Worm (Caenorhabditis elegans) whole organism, L4 larva: ENCODE data around the gene med-1.

Source experiments
- F10B5.3 ChIP-seq: sonication (generic microtip); optimal IDR thresholded peaks from 2 replicates; lab custom pipeline; 2016; ENCODE audit warnings: mild to moderate bottlenecking, missing genetic modification characterization, missing compliant biosample characterization
- F26F4.8 ChIP-seq: fragments of 200-800 bp; sonication (Bioruptor generic); conservative IDR thresholded peaks from 2 replicates; pipeline ENCODE4 v1.3.6; 2022; ENCODE audit warnings: missing genetic modification characterization, missing compliant biosample characterization
- F37D6.2 ChIP-seq: sonication (generic microtip); optimal IDR thresholded peaks from 2 replicates; lab custom pipeline; 2016; ENCODE audit warnings: mild to moderate bottlenecking, missing genetic modification characterization, missing compliant biosample characterization
- F49E8.2 ChIP-seq: sonication (generic microtip); optimal IDR thresholded peaks from 2 replicates; lab custom pipeline; 2016; ENCODE audit warnings: missing compliant biosample characterization, mild to moderate bottlenecking, missing genetic modification characterization, borderline replicate concordance
- R02D3.7 ChIP-seq: fragments of 150-350 bp; sonication (generic microtip); optimal IDR thresholded peaks from 3 replicates; lab custom pipeline; 2014; ENCODE audit warnings: missing biosample characterization, missing genetic modification characterization
- T20F7.1 ChIP-seq: fragments of 200-800 bp; sonication (Bioruptor generic); optimal IDR thresholded peaks from 2 replicates; lab custom pipeline; 2018; ENCODE audit warnings: mild to moderate bottlenecking, missing genetic modification characterization, missing compliant biosample characterization
- ZK337.2 ChIP-seq: fragments of 200-800 bp; sonication (Bioruptor generic); IDR thresholded peaks from 2 replicates; pipeline ENCODE4 v1.3.6; 2022; ENCODE audit warnings: missing genetic modification reagents, missing genetic modification characterization, missing compliant biosample characterization
- aly-2 ChIP-seq: sonication (generic microtip); optimal IDR thresholded peaks from 2 replicates; lab custom pipeline; 2018; ENCODE audit warnings: missing biosample characterization, missing genetic modification characterization
- attf-4 ChIP-seq: sonication (generic microtip); optimal IDR thresholded peaks from 3 replicates; lab custom pipeline; 2017; ENCODE audit warnings: missing biosample characterization, missing genetic modification characterization
- ceh-28 ChIP-seq: fragments of 150-350 bp; optimal IDR thresholded peaks from 2 replicates; lab custom pipeline; 2014; ENCODE audit warnings: missing biosample characterization, missing genetic modification reagents, missing genetic modification characterization
- ceh-32 ChIP-seq: sonication (generic microtip); optimal IDR thresholded peaks from 2 replicates; lab custom pipeline; 2016; ENCODE audit warnings: mild to moderate bottlenecking, missing genetic modification characterization, missing compliant biosample characterization; ENCODE audit not compliant: poor library complexity
- cey-2 ChIP-seq: sonication (generic microtip); optimal IDR thresholded peaks from 3 replicates; lab custom pipeline; 2017; ENCODE audit warnings: missing genetic modification characterization, mild to moderate bottlenecking, missing compliant biosample characterization, antibody characterized with exemption, borderline replicate concordance; ENCODE audit not compliant: insufficient read depth
- daf-12 ChIP-seq: fragments of 150-350 bp; optimal IDR thresholded peaks from 2 replicates; lab custom pipeline; 2014; ENCODE audit warnings: missing biosample characterization, missing genetic modification reagents, missing genetic modification characterization
- daf-16 ChIP-seq, 3 experiments: sonication (generic microtip); optimal IDR thresholded peaks; 2 replicates each; lab custom pipeline; 2016 to 2017; ENCODE audit warnings: missing genetic modification characterization in 3 of 3, missing genetic modification reagents in 3 of 3, mild to moderate bottlenecking in 2 of 3, missing compliant biosample characterization in 2 of 3, missing biosample characterization in 1 of 3, moderate library complexity in 1 of 3
- dmd-6 ChIP-seq: fragments of 200-800 bp; sonication (Bioruptor generic); IDR thresholded peaks from 2 replicates; pipeline ENCODE4 v1.3.6; 2022; ENCODE audit warnings: missing genetic modification reagents, missing genetic modification characterization, missing compliant biosample characterization
- dmd-8 ChIP-seq: fragments of 200-800 bp; sonication (Bioruptor generic); IDR thresholded peaks from 2 replicates; pipeline ENCODE4 v1.3.6; 2022; ENCODE audit warnings: missing genetic modification characterization, missing compliant biosample characterization
- dmd-9 ChIP-seq: fragments of 200-800 bp; sonication (Bioruptor generic); IDR thresholded peaks from 2 replicates; pipeline ENCODE4 v1.3.6; 2022; ENCODE audit warnings: missing genetic modification reagents, missing genetic modification characterization, missing compliant biosample characterization
- dve-1 ChIP-seq: sonication (generic microtip); optimal IDR thresholded peaks from 2 replicates; lab custom pipeline; 2017; ENCODE audit warnings: antibody characterized with exemption, mild to moderate bottlenecking, missing genetic modification characterization, missing compliant biosample characterization; ENCODE audit not compliant: insufficient read depth
- egl-43 ChIP-seq: fragments of 200-800 bp; sonication (Bioruptor generic); IDR thresholded peaks from 2 replicates; pipeline ENCODE4 v1.3.6; 2022; ENCODE audit warnings: missing genetic modification reagents, missing genetic modification characterization, missing compliant biosample characterization
- fkh-10 ChIP-seq: fragments of 150-350 bp; optimal IDR thresholded peaks from 2 replicates; lab custom pipeline; 2014; ENCODE audit warnings: missing biosample characterization, missing genetic modification reagents, missing genetic modification characterization
- hlh-11 ChIP-seq: fragments of 200-800 bp; sonication (Bioruptor generic); optimal IDR thresholded peaks from 2 replicates; lab custom pipeline; 2018; ENCODE audit warnings: mild to moderate bottlenecking, missing genetic modification characterization, missing compliant biosample characterization
- hlh-30 ChIP-seq: sonication (generic microtip); optimal IDR thresholded peaks from 2 replicates; lab custom pipeline; 2017; ENCODE audit warnings: antibody characterized with exemption, mild to moderate bottlenecking, missing genetic modification characterization, missing compliant biosample characterization; ENCODE audit not compliant: insufficient read depth
- jun-1 ChIP-seq: fragments of 150-350 bp; optimal IDR thresholded peaks from 2 replicates; lab custom pipeline; 2014; ENCODE audit warnings: missing biosample characterization, missing genetic modification reagents, missing genetic modification characterization
- lim-7 ChIP-seq: fragments of 200-800 bp; sonication (Bioruptor generic); IDR thresholded peaks from 2 replicates; pipeline ENCODE4 v1.3.6; 2022; ENCODE audit warnings: missing genetic modification characterization, missing compliant biosample characterization
- lin-29 ChIP-seq: fragments of 200-800 bp; sonication (Bioruptor generic); IDR thresholded peaks from 2 replicates; pipeline ENCODE4 v1.3.6; 2022; ENCODE audit warnings: missing genetic modification reagents, missing genetic modification characterization, missing compliant biosample characterization
- lir-3 ChIP-seq: sonication (generic microtip); optimal IDR thresholded peaks from 2 replicates; lab custom pipeline; 2016; ENCODE audit warnings: mild to moderate bottlenecking, missing genetic modification characterization, missing compliant biosample characterization
- mdl-1 ChIP-seq, 2 experiments: fragments of 150-350 bp in 1 of 2; sonication (generic microtip) in 1 of 2; optimal IDR thresholded peaks; 2 replicates each; lab custom pipeline; 2014 to 2017; ENCODE audit warnings: missing biosample characterization in 2 of 2, missing genetic modification characterization in 2 of 2
- mdt-29 ChIP-seq: fragments of 200-800 bp; sonication (Bioruptor generic); IDR thresholded peaks from 2 replicates; pipeline ENCODE4 v1.3.6; 2022; ENCODE audit warnings: missing genetic modification reagents, missing genetic modification characterization, missing compliant biosample characterization
- nhr-102 ChIP-seq: sonication (generic microtip); optimal IDR thresholded peaks from 2 replicates; lab custom pipeline; 2016; ENCODE audit warnings: mild to moderate bottlenecking, missing genetic modification characterization, moderate library complexity, missing compliant biosample characterization
- nhr-237 ChIP-seq: sonication (generic microtip); optimal IDR thresholded peaks from 2 replicates; lab custom pipeline; 2017; ENCODE audit warnings: missing biosample characterization, missing genetic modification characterization
- nhr-25 ChIP-seq: sonication (generic microtip); optimal IDR thresholded peaks from 2 replicates; lab custom pipeline; 2017; ENCODE audit warnings: missing genetic modification characterization, mild to moderate bottlenecking, missing compliant biosample characterization, antibody characterized with exemption, moderate library complexity, borderline replicate concordance; ENCODE audit not compliant: insufficient read depth
- nhr-28 ChIP-seq: fragments of 150-350 bp; optimal IDR thresholded peaks from 2 replicates; lab custom pipeline; 2014; ENCODE audit warnings: missing biosample characterization, missing genetic modification characterization
- nhr-77 ChIP-seq: fragments of 150-350 bp; optimal IDR thresholded peaks from 2 replicates; lab custom pipeline; 2014; ENCODE audit warnings: missing biosample characterization, missing genetic modification characterization
- php-3 ChIP-seq: fragments of 200-800 bp; sonication (Bioruptor generic); IDR thresholded peaks from 2 replicates; pipeline ENCODE4 v1.3.6; 2022; ENCODE audit warnings: missing genetic modification reagents, missing genetic modification characterization, missing compliant biosample characterization
- pqm-1 ChIP-seq: sonication (generic microtip); optimal IDR thresholded peaks from 2 replicates; lab custom pipeline; 2017; ENCODE audit warnings: missing biosample characterization, missing genetic modification characterization
- rbr-2 ChIP-seq: sonication (generic microtip); optimal IDR thresholded peaks from 2 replicates; lab custom pipeline; 2016; ENCODE audit warnings: missing genotype, missing genetic modification characterization, missing compliant biosample characterization
- saeg-2 ChIP-seq: fragments of 200-800 bp; sonication (Bioruptor generic); IDR thresholded peaks from 2 replicates; pipeline ENCODE4 v1.3.6; 2022; ENCODE audit warnings: missing genetic modification reagents, missing genetic modification characterization, missing compliant biosample characterization
- sdz-12 ChIP-seq: fragments of 200-800 bp; sonication (Bioruptor generic); optimal IDR thresholded peaks from 2 replicates; lab custom pipeline; 2018; ENCODE audit warnings: mild to moderate bottlenecking, missing genetic modification characterization, missing compliant biosample characterization
- set-16 ChIP-seq: fragments of 200-800 bp; sonication (Bioruptor generic); IDR thresholded peaks from 2 replicates; pipeline ENCODE4 v1.3.6; 2022; ENCODE audit warnings: missing genetic modification reagents, missing genetic modification characterization, missing compliant biosample characterization
- skn-1 ChIP-seq: fragments of 150-350 bp; optimal IDR thresholded peaks from 2 replicates; lab custom pipeline; 2014; ENCODE audit warnings: missing biosample characterization, missing genetic modification characterization
- snpc-1.2 ChIP-seq: fragments of 200-800 bp; sonication (Bioruptor generic); IDR thresholded peaks from 2 replicates; pipeline ENCODE4 v1.3.6; 2022; ENCODE audit warnings: missing genetic modification reagents, missing genetic modification characterization, missing compliant biosample characterization
- tra-1 ChIP-seq: fragments of 200-800 bp; sonication (Bioruptor generic); IDR thresholded peaks from 2 replicates; pipeline ENCODE4 v1.3.6; 2022; ENCODE audit warnings: missing genetic modification reagents, missing genetic modification characterization, missing compliant biosample characterization
- unc-130 ChIP-seq: sonication (generic microtip); optimal IDR thresholded peaks from 2 replicates; lab custom pipeline; 2016; ENCODE audit warnings: missing genetic modification reagents, missing genetic modification characterization, missing compliant biosample characterization
- zfp-2 ChIP-seq: sonication (generic microtip); optimal IDR thresholded peaks from 2 replicates; lab custom pipeline; 2016; ENCODE audit warnings: mild to moderate bottlenecking, missing genetic modification characterization, missing compliant biosample characterization
- zip-11 ChIP-seq: fragments of 200-800 bp; sonication (Bioruptor generic); IDR thresholded peaks from 2 replicates; pipeline ENCODE4 v1.3.6; 2022; ENCODE audit warnings: missing genetic modification characterization, missing compliant biosample characterization

Gene med-1

ce11 chrX:12458021-12458420, 27.6 kb downstream of the med-1 start (continued):
- TF ChIP-seq dmd-8 (GFP tag; lab: Robert Waterston, UW) (peak; percentile 94), jun-1 (tag; lab: Kevin White, UChicago) (no peak), cey-2 (tag; lab: Kevin White, UChicago) (no peak), T20F7.1 (GFP tag; lab: Kevin White, UChicago) (no peak), attf-4 (no peak), skn-1 (no peak), F37D6.2 (no peak), rbr-2 (tag; lab: Kevin White, UChicago) (no peak), hlh-30 (peak; percentile 65), dve-1 (tag; lab: Kevin White, UChicago) (peak; percentile 42), zfp-2 (peak; percentile 55), ZK337.2 (GFP tag; lab: Robert Waterston, UW) (peak; percentile 48; the same call in 1 of the 2 replicates), egl-43 (GFP tag; lab: Robert Waterston, UW) (peak; percentile 90), aly-2 (tag; lab: Kevin White, UChicago) (peak; percentile 64), saeg-2 (GFP tag; lab: Robert Waterston, UW) (0 out of 2 replicates have a peak, but pooled peaks have one; percentile 40)

- TF ChIP-seq attf-4 (no peak), lin-29 (GFP tag; lab: Robert Waterston, UW) (no peak), ceh-32 (tag; lab: Kevin White, UChicago) (no peak), T20F7.1 (GFP tag; lab: Kevin White, UChicago) (no peak)
Measured at ce11 chrX:12461557-12461956, 31.1 kb downstream of the med-1 start, which contains the start of gene odr-7. odr-7 (minus strand) TSS chrX:12461657.

ce11 chrX:12463504-12463903, 33.1 kb downstream of the med-1 start, which contains the start of gene T18D3.5:
T18D3.5 (plus strand) TSS chrX:12463804.
- TF ChIP-seq daf-12 (tag; lab: Kevin White, UChicago) (no peak), mdt-29 (GFP tag; lab: Robert Waterston, UW) (no peak), set-16 (no peak), cey-2 (tag; lab: Kevin White, UChicago) (no peak), snpc-1.2 (no peak), F49E8.2 (tag; lab: Kevin White, UChicago) (no peak), lim-7 (GFP tag; lab: Robert Waterston, UW) (no peak), F10B5.3 (no peak), aly-2 (tag; lab: Kevin White, UChicago) (no peak), tra-1 (GFP tag; lab: Robert Waterston, UW) (no peak), R02D3.7 (no peak), F26F4.8 (GFP tag; lab: Robert Waterston, UW) (no peak), saeg-2 (GFP tag; lab: Robert Waterston, UW) (no peak), zip-11 (no peak), sdz-12 (GFP tag; lab: Kevin White, UChicago) (no peak), lin-29 (GFP tag; lab: Robert Waterston, UW) (no peak)

ce11 chrX:12466769-12467168, 36.4 kb downstream of the med-1 start, which contains the start of gene cdf-2:
cdf-2 (minus strand) TSS chrX:12466917.
- TF ChIP-seq dmd-9: no peak
- peak; percentile 19 for TF ChIP-seq nhr-102 (tag; lab: Kevin White, UChicago)
- TF ChIP-seq dmd-6: peak; percentile 58
- peak; percentile 66 for TF ChIP-seq hlh-11 (tag; lab: Kevin White, UChicago)
- TF ChIP-seq nhr-25 (tag; lab: Kevin White, UChicago): no peak
- no peak for TF ChIP-seq nhr-237 (tag; lab: Kevin White, UChicago)
- TF ChIP-seq mdl-1 (tag; optimal IDR thresholded peaks at IDR 0.05; lab: Kevin White, UChicago): no peak
- TF ChIP-seq fkh-10 (GFP tag; lab: Kevin White, UChicago): no peak
- no peak for TF ChIP-seq daf-16 (GFP tag; optimal IDR thresholded peaks at IDR 0.05; lab: Kevin White, UChicago)
- TF ChIP-seq daf-16 (tag; optimal IDR thresholded peaks at IDR 0.05; lab: Kevin White, UChicago): peak; percentile 91
- no peak for TF ChIP-seq unc-130
- TF ChIP-seq jun-1 (tag; lab: Kevin White, UChicago): no peak
- TF ChIP-seq nhr-77 (tag; lab: Kevin White, UChicago): peak; percentile 51
- TF ChIP-seq mdt-29 (GFP tag; lab: Robert Waterston, UW): no peak
- peak; percentile 85 for TF ChIP-seq nhr-28
- TF ChIP-seq ceh-28: no peak
- no peak for TF ChIP-seq lir-3 (tag; lab: Kevin White, UChicago)
- no peak for TF ChIP-seq skn-1
- TF ChIP-seq pqm-1 (tag; lab: Kevin White, UChicago): peak; percentile 74
- peak; percentile 68 for TF ChIP-seq php-3 (GFP tag; lab: Robert Waterston, UW)
